Fruit fly (Drosophila melanogaster) ovary, adult (tissue): ENCODE measurements around the gene CG31327.

Experiments
- CG17801 ChIP-seq: fragments of 200-800 bp; optimal IDR thresholded peaks from 2 replicates; lab custom pipeline; 2019; ENCODE audit warnings: missing biosample characterization, mild to moderate bottlenecking, missing genetic modification characterization, moderate library complexity; ENCODE audit not compliant: partially characterized antibody

The CG31327 gene

dm6 chr3R:14160178-14160577 lies at the start of gene CG31327:
TSS of gene CG31327 (minus strand) at chr3R:14160278.
- TF ChIP-seq CG17801 = no peak

- TF ChIP-seq CG17801 = no peak
These were observed 2.2 kb upstream of the CG31327 start, which contains the start of gene CG3199 for dm6 chr3R:14162176-14162759. TSS of gene CG3199 (plus strand) at chr3R:14162709.

- TF ChIP-seq CG17801 = no peak
These were observed 2.7 kb downstream of the CG31327 start, which contains the start of gene CG31533 for dm6 chr3R:14157331-14157730. TSS of gene CG31533 (minus strand) at chr3R:14157431.

- no peak for TF ChIP-seq CG17801
These were observed 5.7 kb downstream of the CG31327 start, which contains the start of gene CG44215 for dm6 chr3R:14154341-14154740. TSS of gene CG44215 (minus strand) at chr3R:14154441.

dm6 chr3R:14153729-14154128 lies 6.3 kb downstream of the CG31327 start, which contains the start of gene Recs1:
TSS of gene Recs1 (minus strand) at chr3R:14153829.
- no peak for TF ChIP-seq CG17801

dm6 chr3R:14152550-14152949 lies 7.5 kb downstream of the CG31327 start, which contains the start of gene CG42500:
TSS of gene CG42500 (minus strand) at chr3R:14152650.
- TF ChIP-seq CG17801 = no peak

dm6 chr3R:14151840-14152239 lies 8.2 kb downstream of the CG31327 start, which contains the start of gene CG14355:
TSS of gene CG14355 (minus strand) at chr3R:14151940.
- TF ChIP-seq CG17801 = no peak

- TF ChIP-seq CG17801 = no peak
These were observed 19.2 kb downstream of the CG31327 start for dm6 chr3R:14140912-14141311.

dm6 chr3R:14131972-14132371 lies 28.1 kb downstream of the CG31327 start, which contains the start of gene CG14356:
TSS of gene CG14356 (minus strand) at chr3R:14132072.
- TF ChIP-seq CG17801 = no peak

- peak; percentile 93 for TF ChIP-seq CG17801
These were observed 34.5 kb downstream of the CG31327 start, which contains the start of the genes 140up and Polr2B for dm6 chr3R:14125479-14126121. TSS of gene 140up (minus strand) at chr3R:14125548. TSS of gene Polr2B (plus strand) at chr3R:14125791.

dm6 chr3R:14122347-14122812 lies 37.7 kb downstream of the CG31327 start, which contains the start of the genes Abi and twf:
TSS of gene Abi (minus strand) at chr3R:14122420.
TSS of gene twf (plus strand) at chr3R:14122654.
- TF ChIP-seq CG17801 = peak; percentile 34

dm6 chr3R:14118350-14118749 lies 41.7 kb downstream of the CG31327 start, which contains the start of gene Kif19A:
TSS of gene Kif19A (minus strand) at chr3R:14118450.
- no peak for TF ChIP-seq CG17801

dm6 chr3R:14116088-14116487 lies 44.0 kb downstream of the CG31327 start:
- no peak for TF ChIP-seq CG17801

- TF ChIP-seq CG17801 = no peak
These were observed 48.0 kb downstream of the CG31327 start, which contains the start of gene CG14357 for dm6 chr3R:14112066-14112465. TSS of gene CG14357 (minus strand) at chr3R:14112166.

dm6 chr3R:14109145-14109544 lies 50.9 kb downstream of the CG31327 start, which contains the start of gene Or88a:
TSS of gene Or88a (plus strand) at chr3R:14109445.
- TF ChIP-seq CG17801 = no peak

- TF ChIP-seq CG17801 = no peak
These were observed 51.7 kb downstream of the CG31327 start, which contains the start of gene CG12402 for dm6 chr3R:14108158-14108921. TSS of gene CG12402 (minus strand) at chr3R:14108321.
